Worm (Caenorhabditis elegans) whole organism, L4/young adult: ENCODE data around the gene C17H12.8.

Experiments used
- W03F9.2 ChIP-seq: fragments of 150-350 bp; optimal IDR thresholded peaks from 2 replicates; lab custom pipeline; 2014; ENCODE audit warnings: missing biosample characterization, missing genetic modification characterization
- dao-5 ChIP-seq: sonication (generic microtip); optimal IDR thresholded peaks from 2 replicates; lab custom pipeline; 2016; ENCODE audit warnings: missing genotype, missing genetic modification characterization, moderate library complexity, missing compliant biosample characterization
- him-1 ChIP-seq: sonication (generic microtip); optimal IDR thresholded peaks from 2 replicates; lab custom pipeline; 2016; ENCODE audit warnings: missing genotype, missing genetic modification reagents, missing genetic modification characterization, missing compliant biosample characterization

DNA sequence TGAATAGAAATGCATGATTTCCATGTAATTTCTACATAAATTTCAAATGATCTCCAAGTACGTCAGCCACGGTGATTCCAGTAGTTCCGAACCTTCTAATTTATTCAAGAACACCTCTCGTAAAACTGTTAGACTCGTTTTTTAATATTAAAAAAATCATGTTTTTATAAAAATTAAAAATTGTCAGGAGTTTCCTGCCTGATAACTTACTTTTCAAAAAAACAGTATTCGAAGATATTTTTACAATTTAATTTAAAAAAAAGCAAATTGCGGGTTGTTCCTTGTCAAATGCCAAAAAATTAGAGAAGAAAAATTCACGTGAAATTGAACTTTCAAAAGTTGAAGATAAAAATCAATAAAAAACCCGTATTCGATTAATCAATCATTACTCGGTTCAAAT, 23.0 kb upstream of the C17H12.8 start, which contains the start of the genes C17H12.3 and C17H12.12:
- TF ChIP-seq dao-5 (tag; lab: Kevin White, UChicago) (no peak), him-1 (tag; lab: Kevin White, UChicago) (no peak), W03F9.2 (tag; lab: Kevin White, UChicago) (no peak)
